Worm (Caenorhabditis elegans) whole organism, L2 larva: ENCODE results near the gene mrpl-55.

Experiments
- C34F6.9 ChIP-seq: fragments of 150-350 bp; optimal IDR thresholded peaks from 2 replicates; lab custom pipeline; 2014; ENCODE audit warnings: missing biosample characterization, missing genetic modification characterization
- F13H6.1 ChIP-seq: sonication (generic microtip); optimal IDR thresholded peaks from 2 replicates; lab custom pipeline; 2016; ENCODE audit warnings: missing genetic modification characterization, missing compliant biosample characterization
- R02D3.7 ChIP-seq: fragments of 150-350 bp; optimal IDR thresholded peaks from 2 replicates; lab custom pipeline; 2014; ENCODE audit warnings: missing biosample characterization, missing genetic modification characterization
- Y55F3AM.14 ChIP-seq: fragments of 200-800 bp; sonication (Bioruptor generic); optimal IDR thresholded peaks from 2 replicates; lab custom pipeline; 2018; ENCODE audit warnings: mild to moderate bottlenecking, missing genetic modification characterization, missing compliant biosample characterization
- ZK546.5 ChIP-seq: sonication (generic microtip); optimal IDR thresholded peaks from 2 replicates; lab custom pipeline; 2017; ENCODE audit warnings: missing biosample characterization, missing genetic modification characterization
- alr-1 ChIP-seq: fragments of 150-350 bp; optimal IDR thresholded peaks from 2 replicates; lab custom pipeline; 2014; ENCODE audit warnings: missing biosample characterization, missing genetic modification characterization
- aly-2 ChIP-seq: fragments of 150-350 bp; optimal IDR thresholded peaks from 2 replicates; lab custom pipeline; 2014; ENCODE audit warnings: missing biosample characterization, missing genetic modification characterization
- ama-1 ChIP-seq: fragments of 150-350 bp; optimal IDR thresholded peaks from 2 replicates; lab custom pipeline; 2018; ENCODE audit warnings: inconsistent platforms
- ceh-16 ChIP-seq: fragments of 150-350 bp; optimal IDR thresholded peaks from 2 replicates; lab custom pipeline; 2014; ENCODE audit warnings: missing biosample characterization, missing genetic modification characterization
- ceh-82 ChIP-seq: fragments of 150-350 bp; optimal IDR thresholded peaks from 2 replicates; lab custom pipeline; 2014; ENCODE audit warnings: missing biosample characterization, missing genetic modification characterization
- crh-2 ChIP-seq: sonication (generic microtip); optimal IDR thresholded peaks from 2 replicates; lab custom pipeline; 2017; ENCODE audit warnings: missing biosample characterization, missing genetic modification characterization
- dmd-4 ChIP-seq: sonication (generic microtip); optimal IDR thresholded peaks from 2 replicates; lab custom pipeline; 2017; ENCODE audit warnings: missing biosample characterization, missing genetic modification characterization
- egl-27 ChIP-seq: sonication (generic microtip); optimal IDR thresholded peaks from 3 replicates; lab custom pipeline; 2017; ENCODE audit warnings: missing biosample characterization, missing genetic modification reagents, missing genetic modification characterization
- elt-1 ChIP-seq: fragments of 150-350 bp; optimal IDR thresholded peaks from 2 replicates; lab custom pipeline; 2014; ENCODE audit warnings: missing biosample characterization, missing genetic modification characterization
- fos-1 ChIP-seq: fragments of 150-350 bp; optimal IDR thresholded peaks from 2 replicates; lab custom pipeline; 2014; ENCODE audit warnings: missing biosample characterization, missing genetic modification characterization
- gmeb-1 ChIP-seq: fragments of 150-350 bp; optimal IDR thresholded peaks from 2 replicates; lab custom pipeline; 2014; ENCODE audit warnings: missing biosample characterization, missing genetic modification characterization
- lin-11 ChIP-seq: fragments of 150-350 bp; sonication (generic microtip); optimal IDR thresholded peaks from 2 replicates; lab custom pipeline; 2014; ENCODE audit warnings: missing biosample characterization, missing genetic modification characterization, inconsistent platforms, mixed read lengths
- lin-13 ChIP-seq: fragments of 150-350 bp; optimal IDR thresholded peaks from 2 replicates; lab custom pipeline; 2014; ENCODE audit warnings: missing biosample characterization, missing genetic modification reagents, missing genetic modification characterization
- lin-39 ChIP-seq: fragments of 150-350 bp; optimal IDR thresholded peaks from 2 replicates; lab custom pipeline; 2014; ENCODE audit warnings: missing biosample characterization, missing genetic modification reagents, missing genetic modification characterization
- lsy-2 ChIP-seq, 2 experiments: fragments of 150-350 bp in 1 of 2; sonication (generic microtip) in 1 of 2; optimal IDR thresholded peaks; 2 replicates each; lab custom pipeline; 2014 to 2017; ENCODE audit warnings: missing biosample characterization in 2 of 2, missing genetic modification characterization in 2 of 2
- mab-5 ChIP-seq: fragments of 150-350 bp; optimal IDR thresholded peaks from 2 replicates; lab custom pipeline; 2014; ENCODE audit warnings: missing biosample characterization, missing genetic modification characterization
- mbf-1 ChIP-seq: sonication (generic microtip); optimal IDR thresholded peaks from 2 replicates; lab custom pipeline; 2017; ENCODE audit warnings: missing biosample characterization, missing genetic modification characterization
- mdl-1 ChIP-seq, 2 experiments: fragments of 150-350 bp in 1 of 2; sonication (generic microtip) in 1 of 2; optimal IDR thresholded peaks; 2 replicates each; lab custom pipeline; 2017; ENCODE audit warnings: missing biosample characterization in 2 of 2, missing genetic modification characterization in 2 of 2
- nhr-10 ChIP-seq: sonication (generic microtip); optimal IDR thresholded peaks from 2 replicates; lab custom pipeline; 2017; ENCODE audit warnings: missing biosample characterization, missing genetic modification characterization
- nhr-11 ChIP-seq: fragments of 150-350 bp; optimal IDR thresholded peaks from 2 replicates; lab custom pipeline; 2014; ENCODE audit warnings: missing biosample characterization, missing genetic modification characterization
- nhr-12 ChIP-seq: fragments of 150-350 bp; optimal IDR thresholded peaks from 2 replicates; lab custom pipeline; 2014; ENCODE audit warnings: missing biosample characterization, missing genetic modification characterization
- nhr-129 ChIP-seq: fragments of 150-350 bp; optimal IDR thresholded peaks from 2 replicates; lab custom pipeline; 2014; ENCODE audit warnings: missing biosample characterization, missing genetic modification characterization
- nhr-23 ChIP-seq: fragments of 150-350 bp; optimal IDR thresholded peaks from 2 replicates; lab custom pipeline; 2014; ENCODE audit warnings: missing biosample characterization, missing genetic modification reagents, missing genetic modification characterization
- nhr-237 ChIP-seq: fragments of 150-350 bp; optimal IDR thresholded peaks from 2 replicates; lab custom pipeline; 2014; ENCODE audit warnings: missing biosample characterization, missing genetic modification characterization
- nhr-25 ChIP-seq: fragments of 150-350 bp; sonication (generic microtip); optimal IDR thresholded peaks from 3 replicates; lab custom pipeline; 2014; ENCODE audit warnings: missing biosample characterization, missing genetic modification characterization
- nhr-6 ChIP-seq: fragments of 150-350 bp; optimal IDR thresholded peaks from 2 replicates; lab custom pipeline; 2014; ENCODE audit warnings: missing biosample characterization, missing genetic modification characterization
- nhr-77 ChIP-seq: fragments of 150-350 bp; optimal IDR thresholded peaks from 2 replicates; lab custom pipeline; 2014; ENCODE audit warnings: missing biosample characterization, missing genetic modification characterization
- sem-4 ChIP-seq: fragments of 150-350 bp; optimal IDR thresholded peaks from 2 replicates; lab custom pipeline; 2014; ENCODE audit warnings: missing biosample characterization, missing genetic modification reagents, missing genetic modification characterization
- skn-1 ChIP-seq: sonication (generic microtip); optimal IDR thresholded peaks from 2 replicates; lab custom pipeline; 2017; ENCODE audit warnings: missing biosample characterization, missing genetic modification characterization
- sma-3 ChIP-seq: sonication (generic microtip); optimal IDR thresholded peaks from 2 replicates; lab custom pipeline; 2016; ENCODE audit warnings: missing genetic modification reagents, missing genetic modification characterization, missing compliant biosample characterization
- sma-9 ChIP-seq, 2 experiments: fragments of 150-350 bp in 1 of 2; sonication (generic microtip) in 1 of 2; optimal IDR thresholded peaks; 2 replicates each; lab custom pipeline; 2014 to 2016; ENCODE audit warnings: missing genetic modification characterization in 2 of 2, mild to moderate bottlenecking in 1 of 2, missing biosample characterization in 1 of 2, missing compliant biosample characterization in 1 of 2, missing genetic modification reagents in 1 of 2, moderate library complexity in 1 of 2
- snpc-4 ChIP-seq: fragments of 150-350 bp; optimal IDR thresholded peaks from 2 replicates; lab custom pipeline; 2014; ENCODE audit warnings: missing biosample characterization, missing genetic modification characterization
- unc-39 ChIP-seq: fragments of 150-350 bp; optimal IDR thresholded peaks from 2 replicates; lab custom pipeline; 2014; ENCODE audit warnings: missing biosample characterization, missing genetic modification characterization
- unc-55 ChIP-seq: fragments of 150-350 bp; sonication (generic microtip); optimal IDR thresholded peaks from 3 replicates; lab custom pipeline; 2014; ENCODE audit warnings: missing biosample characterization, missing genetic modification reagents, missing genetic modification characterization
- unc-62 ChIP-seq: fragments of 150-350 bp; optimal IDR thresholded peaks from 2 replicates; lab custom pipeline; 2014; ENCODE audit warnings: missing biosample characterization, missing genetic modification reagents, missing genetic modification characterization
- ztf-1 ChIP-seq: fragments of 200-800 bp; sonication (Bioruptor generic); conservative IDR thresholded peaks from 2 replicates; pipeline ENCODE4 v1.3.6; 2022; ENCODE audit warnings: missing genetic modification characterization, missing compliant biosample characterization
- ztf-11 ChIP-seq: sonication (generic microtip); optimal IDR thresholded peaks from 2 replicates; lab custom pipeline; 2017; ENCODE audit warnings: missing biosample characterization, missing genetic modification characterization
- ztf-4 ChIP-seq: fragments of 150-350 bp; optimal IDR thresholded peaks from 2 replicates; lab custom pipeline; 2014; ENCODE audit warnings: missing biosample characterization, missing genetic modification characterization

mrpl-55 gene

DNA sequence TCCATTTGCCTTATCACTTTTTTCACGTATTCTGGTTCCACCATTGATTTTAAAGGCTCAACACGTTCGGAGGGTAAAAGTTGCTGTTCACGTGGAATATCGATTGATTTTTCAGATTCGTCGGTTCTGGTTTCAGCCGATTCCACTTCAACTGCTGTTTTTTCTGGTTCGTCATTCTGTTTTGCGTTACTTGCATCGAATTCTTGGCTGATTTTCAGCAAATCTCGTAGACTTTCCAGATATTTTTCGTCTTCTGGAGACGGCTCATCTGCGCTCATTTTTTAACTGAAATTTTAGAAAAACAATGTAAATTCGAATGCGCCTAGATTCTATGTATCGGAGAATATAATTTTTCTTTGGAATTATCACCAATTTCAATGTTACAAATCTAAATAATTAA lies 24.1 kb upstream of the mrpl-55 start, which contains the start of gene eri-1:
TSS of gene eri-1 (minus strand) at position 285 of the 400 bp plus-strand sequence.
- TF ChIP-seq unc-62 (GFP tag; lab: Kevin White, UChicago) = no peak
- TF ChIP-seq ama-1 (lab: Kevin White, UChicago) = no peak
- TF ChIP-seq crh-2 (tag; lab: Kevin White, UChicago) = no peak
- TF ChIP-seq mbf-1 = no peak

DNA sequence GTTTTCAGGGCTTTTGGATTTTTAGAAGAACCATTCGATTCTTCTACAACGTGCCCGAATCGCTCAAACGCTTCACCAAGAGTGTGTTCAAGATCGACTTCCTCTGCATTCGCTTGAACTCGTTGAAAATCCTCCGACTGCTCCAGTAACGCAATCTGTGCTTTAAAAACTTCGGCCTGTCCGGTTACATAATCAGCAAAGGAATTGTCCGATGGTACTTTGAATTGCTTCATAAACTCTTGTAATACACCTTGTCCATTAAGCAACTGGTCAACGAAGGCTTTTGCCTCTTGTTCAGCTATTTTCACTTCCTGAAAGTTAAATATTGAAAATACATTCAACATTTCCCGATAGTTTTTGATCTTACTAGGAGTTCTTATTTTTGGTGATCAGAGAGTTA lies 23.1 kb upstream of the mrpl-55 start:
- TF ChIP-seq C34F6.9 (no peak), lin-39 (tag; lab: Kevin White, UChicago) (no peak), egl-27 (tag; lab: Kevin White, UChicago) (no peak), nhr-129 (tag; lab: Kevin White, UChicago) (no peak), sem-4 (tag; lab: Kevin White, UChicago) (no peak), ztf-4 (tag; lab: Kevin White, UChicago) (no peak), crh-2 (tag; lab: Kevin White, UChicago) (no peak), lsy-2 (tag; optimal IDR thresholded peaks at IDR 0.05; lab: Kevin White, UChicago) (no peak), unc-39 (tag; lab: Kevin White, UChicago) (no peak), ceh-16 (no peak), alr-1 (tag; lab: Kevin White, UChicago) (no peak), mbf-1 (no peak), nhr-77 (tag; lab: Kevin White, UChicago) (no peak), ZK546.5 (no peak), snpc-4 (tag; lab: Kevin White, UChicago) (no peak)
- TF ChIP-seq, all 48 proteins: peak for 0

DNA sequence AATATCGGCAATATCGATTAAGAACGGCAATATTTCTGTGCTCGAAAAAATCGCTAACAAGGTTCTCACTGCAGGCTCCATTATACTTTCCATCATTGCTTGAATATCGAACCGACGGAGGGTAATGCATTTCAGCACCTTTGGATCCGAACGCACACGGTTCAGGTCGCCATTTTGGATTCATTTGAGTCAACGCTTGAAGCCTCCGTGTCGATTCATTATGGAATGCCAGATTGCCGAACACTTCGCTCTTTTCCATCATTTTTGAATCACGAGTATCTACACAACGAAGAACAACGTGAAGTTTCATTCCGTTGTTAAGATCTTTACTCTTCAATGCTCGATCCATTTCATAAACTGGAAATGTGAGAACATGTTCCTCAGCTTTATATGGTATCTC lies 21.7 kb upstream of the mrpl-55 start:
- TF ChIP-seq elt-1 (tag; lab: Kevin White, UChicago) (no peak), gmeb-1 (tag; lab: Kevin White, UChicago) (no peak), mbf-1 (no peak), lsy-2 (tag; optimal IDR thresholded peaks at IDR 0.05; lab: Kevin White, UChicago) (no peak), nhr-23 (tag; lab: Kevin White, UChicago) (no peak), ceh-16 (no peak), mab-5 (tag; lab: Kevin White, UChicago) (no peak), nhr-77 (tag; lab: Kevin White, UChicago) (no peak), nhr-10 (no peak), ztf-1 (GFP tag; lab: Robert Waterston, UW) (no peak), ceh-82 (tag; lab: Kevin White, UChicago) (no peak), ZK546.5 (no peak), nhr-25 (tag; lab: Kevin White, UChicago) (no peak)

DNA sequence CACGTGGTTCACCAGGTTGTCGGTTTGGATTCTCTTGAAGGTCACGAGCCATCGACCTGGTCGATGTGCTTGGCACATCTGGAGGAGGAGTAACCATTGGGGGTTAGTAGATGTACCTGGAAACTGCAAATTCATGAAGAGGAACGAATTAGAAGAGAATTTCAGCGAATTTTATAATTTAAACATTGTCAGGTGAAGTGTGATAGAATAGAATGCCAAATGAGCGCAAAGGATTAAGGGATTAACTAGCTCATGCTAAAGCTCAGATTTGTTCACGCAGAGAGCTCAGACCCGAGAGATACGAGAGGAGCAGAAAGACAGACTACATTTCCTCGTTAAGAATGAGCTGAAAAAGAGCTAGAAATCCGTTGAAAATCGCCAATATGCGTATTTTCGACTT lies 18.7 kb upstream of the mrpl-55 start, which contains the start of gene daf-18:
TSS of gene daf-18 (minus strand) at position 126 of the 400 bp plus-strand sequence.
- TF ChIP-seq nhr-10 (no peak), F13H6.1 (no peak), ztf-11 (tag; lab: Kevin White, UChicago) (no peak), mab-5 (tag; lab: Kevin White, UChicago) (no peak), mdl-1 (tag; optimal IDR thresholded peaks at IDR 0.05; lab: Kevin White, UChicago) (no peak), nhr-237 (no peak), C34F6.9 (no peak)

DNA sequence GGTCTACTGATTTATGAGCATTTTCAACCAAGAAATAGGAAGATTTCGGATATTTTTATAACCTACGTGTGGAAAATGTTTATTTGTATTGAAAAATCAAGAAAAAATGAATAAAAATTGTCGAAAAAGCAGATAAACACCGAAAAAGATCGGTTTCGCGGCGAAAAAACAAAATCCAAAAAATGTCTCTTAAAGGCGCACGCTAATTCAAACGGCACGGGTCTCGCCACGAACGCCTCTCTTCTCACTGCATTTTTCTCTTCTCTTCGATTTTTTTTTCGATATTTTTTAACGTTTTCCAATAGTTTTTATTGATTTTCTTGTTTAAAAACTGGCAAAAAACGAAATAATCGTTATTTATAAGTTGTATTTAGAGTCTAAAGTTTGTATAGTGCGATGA lies 18.2 kb upstream of the mrpl-55 start:
- TF ChIP-seq fos-1 (tag; lab: Kevin White, UChicago) (no peak), dmd-4 (no peak), crh-2 (tag; lab: Kevin White, UChicago) (peak; percentile 22), egl-27 (tag; lab: Kevin White, UChicago) (no peak), sma-9 (GFP tag; optimal IDR thresholded peaks at IDR 0.05; lab: Kevin White, UChicago) (no peak), sma-9 (tag; optimal IDR thresholded peaks at IDR 0.05; lab: Kevin White, UChicago) (no peak), nhr-129 (tag; lab: Kevin White, UChicago) (peak; percentile 38), mdl-1 (tag; optimal IDR thresholded peaks at IDR 0.05; lab: Kevin White, UChicago) (no peak), ZK546.5 (no peak), nhr-23 (tag; lab: Kevin White, UChicago) (no peak), nhr-12 (no peak), sma-3 (GFP tag; lab: Kevin White, UChicago) (no peak), lsy-2 (tag; optimal IDR thresholded peaks at IDR 0.05; lab: Kevin White, UChicago) (peak in 1 of 2 experiments; percentile 67), lin-13 (GFP tag; lab: Kevin White, UChicago) (peak; percentile 41), gmeb-1 (tag; lab: Kevin White, UChicago) (peak; percentile 52), Y55F3AM.14 (GFP tag; lab: Kevin White, UChicago) (no peak), ceh-82 (tag; lab: Kevin White, UChicago) (no peak), nhr-25 (tag; lab: Kevin White, UChicago) (no peak), nhr-11 (tag; lab: Kevin White, UChicago) (no peak), nhr-10 (no peak), mab-5 (tag; lab: Kevin White, UChicago) (no peak), unc-55 (GFP tag; lab: Kevin White, UChicago) (peak; percentile 66), unc-39 (tag; lab: Kevin White, UChicago) (no peak), snpc-4 (tag; lab: Kevin White, UChicago) (peak; percentile 5), lin-11 (no peak), F13H6.1 (no peak), nhr-6 (tag; lab: Kevin White, UChicago) (no peak), lin-39 (tag; lab: Kevin White, UChicago) (no peak), elt-1 (tag; lab: Kevin White, UChicago) (no peak), R02D3.7 (tag; lab: Kevin White, UChicago) (no peak), ztf-4 (tag; lab: Kevin White, UChicago) (peak; percentile 6), C34F6.9 (peak; percentile 59), aly-2 (tag; lab: Kevin White, UChicago) (no peak), skn-1 (tag; lab: Kevin White, UChicago) (no peak)
